Fruit fly (Drosophila melanogaster): Measurements from ENCODE around the gene CG6813.
A peak's percentile ranks its signal among the peaks of the same experiment; 100 is the strongest.

The CG6813 gene

DNA sequence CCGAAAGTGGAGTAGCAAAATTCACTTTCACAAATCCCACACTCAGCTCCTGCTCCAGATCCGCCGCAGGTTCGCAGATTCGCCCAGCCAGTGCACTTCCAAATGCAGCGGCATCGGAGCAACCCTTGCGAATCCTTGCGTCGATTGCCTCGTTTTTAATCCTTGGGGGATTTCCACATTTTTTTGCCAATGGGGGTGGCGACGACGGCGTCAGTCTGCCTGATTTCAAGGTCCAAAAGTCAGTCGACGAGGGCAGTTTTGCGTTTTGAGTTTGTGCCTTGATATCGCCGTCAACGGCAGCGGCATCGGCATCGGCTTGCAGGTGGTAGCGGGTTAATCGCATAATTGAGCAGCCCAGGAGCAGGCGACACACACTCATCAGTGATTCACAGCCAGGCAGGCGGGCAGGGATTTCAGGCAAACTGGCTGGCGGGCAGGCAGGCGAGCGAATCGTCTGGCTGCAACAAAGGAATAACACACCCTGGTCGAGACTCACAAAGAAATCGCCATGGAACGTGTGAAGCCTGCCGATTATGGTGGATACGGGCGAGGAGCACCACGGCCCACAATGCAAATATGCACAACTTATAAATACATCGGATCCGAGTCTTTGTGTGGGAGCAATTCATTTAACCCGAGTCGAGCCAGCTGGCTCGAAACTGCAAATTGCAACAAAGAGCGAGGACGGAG is 10.9 kb downstream of the CG6813 start:
- TF ChIP-seq CG10209 (GFP tag; optimal IDR thresholded peaks at IDR 0.05) (no peak), CG8478 (optimal IDR thresholded peaks at IDR 0.05) (peak; percentile 1), dati (GFP tag; IDR thresholded peaks at IDR 0.05) (no peak), lola (GFP tag; optimal IDR thresholded peaks at IDR 0.05) (no peak), da (GFP tag; optimal IDR thresholded peaks at IDR 0.05) (no peak), CG12659 (GFP tag; optimal IDR thresholded peaks at IDR 0.05) (no peak), Doc2 (GFP tag; IDR thresholded peaks at IDR 0.05) (no peak), bowl (GFP tag; IDR thresholded peaks at IDR 0.05) (no peak), lab (GFP tag; optimal IDR thresholded peaks at IDR 0.05) (no peak), nerfin-1 (tag; optimal IDR thresholded peaks at IDR 0.05) (peak; percentile 91), Awh (GFP tag; IDR thresholded peaks at IDR 0.05) (0 out of 2 replicates have a peak, but pooled peaks have one; percentile 16), ara (GFP tag; IDR thresholded peaks at IDR 0.05) (no peak), CG31388 (GFP tag; optimal IDR thresholded peaks at IDR 0.05) (no peak), crc (GFP tag; optimal IDR thresholded peaks at IDR 0.05) (no peak), pros (GFP tag; optimal IDR thresholded peaks at IDR 0.05) (peak; percentile 69), eyg (GFP tag; optimal IDR thresholded peaks at IDR 0.05) (no peak), exex (tag; optimal IDR thresholded peaks at IDR 0.05) (no peak), Opbp (GFP tag; IDR thresholded peaks at IDR 0.05; ENCODE audit: partially characterized antibody) (0 out of 3 replicates have a peak, but pooled peaks have one; percentile 28), tll (GFP tag; optimal IDR thresholded peaks at IDR 0.05) (peak in 1 of 2 experiments; percentile 46), Kr (GFP tag; optimal IDR thresholded peaks at IDR 0.05) (peak; percentile 14), CG31224 (GFP tag; IDR thresholded peaks at IDR 0.05) (no peak), trem (tag; optimal IDR thresholded peaks at IDR 0.05) (no peak), ewg (GFP tag; optimal IDR thresholded peaks at IDR 0.05) (no peak)

- TF ChIP-seq lbe (GFP tag; optimal IDR thresholded peaks at IDR 0.05) (peak; percentile 26), Drgx (GFP tag; IDR thresholded peaks at IDR 0.05) (peak; percentile 54; the same call in 1 of the 2 replicates), CG8388 (GFP tag; optimal IDR thresholded peaks at IDR 0.05) (no peak)
These were observed 11.9 kb downstream of the CG6813 start for dm6 chr3R:11614507-11614906.

DNA sequence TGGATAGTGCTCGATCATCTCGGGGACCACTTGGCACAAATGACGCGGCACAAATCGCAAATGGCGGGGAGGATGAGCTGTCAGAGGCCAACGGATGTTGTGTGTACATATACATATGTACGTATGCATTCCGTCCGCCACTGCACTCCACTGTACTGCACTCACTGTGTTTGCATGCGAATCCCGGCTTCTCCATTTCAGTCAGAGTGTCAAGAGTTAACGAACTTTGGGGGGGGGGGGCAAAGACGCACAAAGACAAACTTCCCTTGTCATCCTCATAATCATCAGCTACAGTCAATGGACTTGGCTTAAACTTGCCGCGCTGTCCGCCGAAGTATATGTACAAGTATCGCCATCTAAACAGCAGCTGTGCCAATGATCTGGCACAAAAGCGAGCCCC is 12.3 kb downstream of the CG6813 start:
- TF ChIP-seq cad (GFP tag; optimal IDR thresholded peaks at IDR 0.05) (no peak), CG17359 (tag; optimal IDR thresholded peaks at IDR 0.05) (no peak), Max (GFP tag; optimal IDR thresholded peaks at IDR 0.05) (no peak), H15 (GFP tag; IDR thresholded peaks at IDR 0.05) (no peak), Ets65A (GFP tag) (no peak), CG10366 (GFP tag; IDR thresholded peaks at IDR 0.05) (no peak), CG12236 (GFP tag; optimal IDR thresholded peaks at IDR 0.05) (no peak), CG11093 (GFP tag; IDR thresholded peaks at IDR 0.05) (no peak), ase (GFP tag; IDR thresholded peaks at IDR 0.05) (0 out of 3 replicates have a peak, but pooled peaks have one; percentile 6), mirr (GFP tag; optimal IDR thresholded peaks at IDR 0.05) (no peak), CG1529 (GFP tag; optimal IDR thresholded peaks at IDR 0.05) (no peak), CG18011 (GFP tag; optimal IDR thresholded peaks at IDR 0.05) (no peak), crol (GFP tag; IDR thresholded peaks at IDR 0.05) (0 out of 2 replicates have a peak, but pooled peaks have one; percentile 15), sens (GFP tag) (peak; percentile 25), CG3407 (GFP tag; optimal IDR thresholded peaks at IDR 0.05) (no peak)

Measured in whole organism, embryonic.